Worm (Caenorhabditis elegans) whole organism, young adult: ENCODE measurements around the gene C16C8.14.

Source experiments
- B0019.2 ChIP-seq: fragments of 200-800 bp; sonication (Bioruptor generic); conservative IDR thresholded peaks from 2 replicates; pipeline ENCODE4 v1.3.6; 2022; ENCODE audit warnings: missing genetic modification reagents, missing genetic modification characterization, missing compliant biosample characterization
- B0035.1 ChIP-seq: sonication (generic microtip); optimal IDR thresholded peaks from 2 replicates; lab custom pipeline; 2016; ENCODE audit warnings: missing genetic modification characterization, mild to moderate bottlenecking, missing compliant biosample characterization, missing genotype, missing genetic modification reagents
- F22D6.2 ChIP-seq: sonication (generic microtip); optimal IDR thresholded peaks from 2 replicates; lab custom pipeline; 2016; ENCODE audit warnings: mild to moderate bottlenecking, missing genetic modification characterization, missing compliant biosample characterization
- F37B4.10 ChIP-seq: fragments of 200-800 bp; sonication (Bioruptor generic); IDR thresholded peaks from 2 replicates; pipeline ENCODE4 v1.3.6; 2022; ENCODE audit warnings: missing genetic modification characterization, missing compliant biosample characterization
- F39B2.1 ChIP-seq: fragments of 200-800 bp; sonication (Bioruptor generic); IDR thresholded peaks from 2 replicates; pipeline ENCODE4 v1.3.6; 2022; ENCODE audit warnings: missing genetic modification reagents, missing genetic modification characterization, missing compliant biosample characterization
- F57A8.1 ChIP-seq: fragments of 200-800 bp; sonication (Bioruptor generic); optimal IDR thresholded peaks from 2 replicates; lab custom pipeline; 2018; ENCODE audit warnings: mild to moderate bottlenecking, missing genetic modification characterization, moderate library complexity, missing compliant biosample characterization
- F57C9.4 ChIP-seq: sonication (generic microtip); optimal IDR thresholded peaks from 2 replicates; lab custom pipeline; 2017; ENCODE audit warnings: mild to moderate bottlenecking, missing genetic modification characterization, missing compliant biosample characterization
- K12H6.12 ChIP-seq: fragments of 200-800 bp; sonication (Bioruptor generic); optimal IDR thresholded peaks from 2 replicates; lab custom pipeline; 2018; ENCODE audit warnings: mild to moderate bottlenecking, missing genetic modification characterization, missing compliant biosample characterization
- T07F8.4 ChIP-seq: sonication (generic microtip); optimal IDR thresholded peaks from 2 replicates; lab custom pipeline; 2016; ENCODE audit warnings: mild to moderate bottlenecking, missing genetic modification characterization, moderate library complexity, missing compliant biosample characterization
- T26A5.8 ChIP-seq: sonication (generic microtip); optimal IDR thresholded peaks from 2 replicates; lab custom pipeline; 2016; ENCODE audit warnings: missing genetic modification characterization, missing compliant biosample characterization
- Y95B8A.8 ChIP-seq: fragments of 200-800 bp; sonication (Bioruptor generic); IDR thresholded peaks from 2 replicates; pipeline ENCODE4 v1.3.6; 2022; ENCODE audit warnings: missing genetic modification reagents, missing genetic modification characterization, missing compliant biosample characterization
- aptf-2 ChIP-seq: fragments of 200-800 bp; sonication (Bioruptor generic); conservative IDR thresholded peaks from 2 replicates; pipeline ENCODE4 v1.3.6; 2022; ENCODE audit warnings: missing genetic modification reagents, missing genetic modification characterization, missing compliant biosample characterization
- athp-1 ChIP-seq: sonication (generic microtip); optimal IDR thresholded peaks from 2 replicates; lab custom pipeline; 2017; ENCODE audit warnings: mild to moderate bottlenecking, missing genetic modification characterization, missing compliant biosample characterization
- attf-3 ChIP-seq: fragments of 200-800 bp; sonication (Bioruptor generic); conservative IDR thresholded peaks from 2 replicates; pipeline ENCODE4 v1.3.6; 2022; ENCODE audit warnings: missing genetic modification reagents, missing genetic modification characterization, missing compliant biosample characterization
- attf-5 ChIP-seq: fragments of 200-800 bp; sonication (Bioruptor generic); optimal IDR thresholded peaks from 2 replicates; lab custom pipeline; 2018; ENCODE audit warnings: mild to moderate bottlenecking, missing genetic modification characterization, missing compliant biosample characterization
- bed-2 ChIP-seq: fragments of 200-800 bp; sonication (Bioruptor generic); IDR thresholded peaks from 2 replicates; pipeline ENCODE4 v1.3.6; 2022; ENCODE audit warnings: missing genetic modification reagents, missing genetic modification characterization, missing compliant biosample characterization
- ceh-91 ChIP-seq: fragments of 200-800 bp; sonication (Bioruptor generic); IDR thresholded peaks from 2 replicates; pipeline ENCODE4 v1.3.6; 2022; ENCODE audit warnings: missing genetic modification reagents, missing genetic modification characterization, missing compliant biosample characterization
- chd-7 ChIP-seq: sonication (generic microtip); optimal IDR thresholded peaks from 2 replicates; lab custom pipeline; 2016; ENCODE audit warnings: mild to moderate bottlenecking, missing genetic modification characterization, moderate library complexity, missing compliant biosample characterization
- die-1 ChIP-seq: sonication (generic microtip); optimal IDR thresholded peaks from 2 replicates; lab custom pipeline; 2016; ENCODE audit warnings: missing genotype, mild to moderate bottlenecking, missing genetic modification characterization, missing compliant biosample characterization
- dox-1 ChIP-seq: fragments of 200-800 bp; sonication (Bioruptor generic); IDR thresholded peaks from 2 replicates; pipeline ENCODE4 v1.3.6; 2022; ENCODE audit warnings: missing genetic modification reagents, missing genetic modification characterization, missing compliant biosample characterization
- dpff-1 ChIP-seq: sonication (generic microtip); optimal IDR thresholded peaks from 2 replicates; lab custom pipeline; 2017; ENCODE audit warnings: mild to moderate bottlenecking, missing genetic modification characterization, missing compliant biosample characterization
- egl-44 ChIP-seq: fragments of 200-800 bp; sonication (Bioruptor generic); IDR thresholded peaks from 2 replicates; pipeline ENCODE4 v1.3.6; 2022; ENCODE audit warnings: missing genetic modification reagents, missing genetic modification characterization, missing compliant biosample characterization
- ekl-4 ChIP-seq: fragments of 200-800 bp; sonication (Bioruptor generic); IDR thresholded peaks from 2 replicates; pipeline ENCODE4 v1.3.6; 2022; ENCODE audit warnings: missing genetic modification reagents, missing genetic modification characterization, missing compliant biosample characterization
- ets-4 ChIP-seq: fragments of 200-800 bp; sonication (Bioruptor generic); optimal IDR thresholded peaks from 2 replicates; lab custom pipeline; 2018; ENCODE audit warnings: mild to moderate bottlenecking, missing genetic modification characterization, missing compliant biosample characterization
- fkh-3 ChIP-seq: sonication (generic microtip); optimal IDR thresholded peaks from 2 replicates; lab custom pipeline; 2016; ENCODE audit warnings: mild to moderate bottlenecking, missing genetic modification characterization, missing compliant biosample characterization
- hlh-12 ChIP-seq: sonication (generic microtip); optimal IDR thresholded peaks from 2 replicates; lab custom pipeline; 2016; ENCODE audit warnings: missing genetic modification characterization, missing compliant biosample characterization
- hmg-1.2 ChIP-seq: fragments of 200-800 bp; sonication (Bioruptor generic); IDR thresholded peaks from 2 replicates; pipeline ENCODE4 v1.3.6; 2022; ENCODE audit warnings: missing genetic modification reagents, missing genetic modification characterization, missing compliant biosample characterization
- hmg-20 ChIP-seq: fragments of 200-800 bp; sonication (Bioruptor generic); IDR thresholded peaks from 2 replicates; pipeline ENCODE4 v1.3.6; 2022; ENCODE audit warnings: missing genetic modification reagents, missing genetic modification characterization, missing compliant biosample characterization
- let-526 ChIP-seq: fragments of 200-800 bp; sonication (Bioruptor generic); IDR thresholded peaks from 2 replicates; pipeline ENCODE4 v1.3.6; 2022; ENCODE audit warnings: missing genetic modification reagents, missing genetic modification characterization, missing compliant biosample characterization
- let-607 ChIP-seq, 2 experiments: fragments of 200-800 bp in 1 of 2; sonication (Bioruptor generic) in 1 of 2; sonication (generic microtip) in 1 of 2; optimal IDR thresholded peaks; 2 replicates each; lab custom pipeline; 2016 to 2018; ENCODE audit warnings: mild to moderate bottlenecking in 2 of 2, missing compliant biosample characterization in 2 of 2, missing genetic modification characterization in 2 of 2, moderate library complexity in 2 of 2, missing genotype in 1 of 2
- lin-26 ChIP-seq: fragments of 200-800 bp; sonication (Bioruptor generic); IDR thresholded peaks from 2 replicates; pipeline ENCODE4 v1.3.6; 2022; ENCODE audit warnings: missing genetic modification reagents, missing genetic modification characterization, missing compliant biosample characterization
- lin-40 ChIP-seq: sonication (generic microtip); optimal IDR thresholded peaks from 2 replicates; lab custom pipeline; 2016; ENCODE audit warnings: missing genetic modification characterization, mild to moderate bottlenecking, missing compliant biosample characterization, missing genotype, missing genetic modification reagents
- lsl-1 ChIP-seq: fragments of 200-800 bp; sonication (Bioruptor generic); optimal IDR thresholded peaks from 2 replicates; lab custom pipeline; 2018; ENCODE audit warnings: mild to moderate bottlenecking, missing genetic modification characterization, moderate library complexity, missing compliant biosample characterization
- lsy-27 ChIP-seq: sonication (generic microtip); optimal IDR thresholded peaks from 2 replicates; lab custom pipeline; 2017; ENCODE audit warnings: missing genetic modification characterization, mild to moderate bottlenecking, missing compliant biosample characterization, antibody characterized with exemption, missing genotype, borderline replicate concordance; ENCODE audit not compliant: insufficient read depth
- madf-8 ChIP-seq: fragments of 200-800 bp; sonication (Bioruptor generic); conservative IDR thresholded peaks from 2 replicates; pipeline ENCODE4 v1.3.6; 2022; ENCODE audit warnings: missing genetic modification reagents, missing genetic modification characterization, missing compliant biosample characterization
- mes-4 ChIP-seq: sonication (generic microtip); optimal IDR thresholded peaks from 2 replicates; lab custom pipeline; 2016; ENCODE audit warnings: missing genotype, missing genetic modification characterization, missing compliant biosample characterization
- nfya-2 ChIP-seq: fragments of 200-800 bp; sonication (Bioruptor generic); IDR thresholded peaks from 2 replicates; pipeline ENCODE4 v1.3.6; 2022; ENCODE audit warnings: missing genetic modification reagents, missing genetic modification characterization, missing compliant biosample characterization
- nhr-179 ChIP-seq: sonication (generic microtip); optimal IDR thresholded peaks from 2 replicates; lab custom pipeline; 2016; ENCODE audit warnings: mild to moderate bottlenecking, missing genetic modification characterization, missing compliant biosample characterization
- rpc-1 ChIP-seq, 2 experiments: fragments of 150-350 bp in 1 of 2; sonication (generic microtip) in 1 of 2; optimal IDR thresholded peaks; 2 replicates each; lab custom pipeline; 2014 to 2018; ENCODE audit warnings: missing biosample characterization in 1 of 2, missing genetic modification characterization in 1 of 2, missing genetic modification reagents in 1 of 2, missing genotype in 1 of 2
- sdz-38 ChIP-seq: sonication (generic microtip); optimal IDR thresholded peaks from 2 replicates; lab custom pipeline; 2016; ENCODE audit warnings: missing genotype, missing genetic modification characterization, missing compliant biosample characterization
- snpc-1.1 ChIP-seq: sonication (generic microtip); optimal IDR thresholded peaks from 2 replicates; lab custom pipeline; 2017; ENCODE audit warnings: missing genetic modification characterization, mild to moderate bottlenecking, missing compliant biosample characterization, antibody characterized with exemption, moderate library complexity, missing genotype, missing genetic modification reagents; ENCODE audit not compliant: insufficient read depth
- sptf-2 ChIP-seq: fragments of 200-800 bp; sonication (Bioruptor generic); optimal IDR thresholded peaks from 2 replicates; lab custom pipeline; 2018; ENCODE audit warnings: mild to moderate bottlenecking, missing genetic modification characterization, missing compliant biosample characterization
- tbp1 ChIP-seq: fragments of 200-800 bp; sonication (Bioruptor generic); optimal IDR thresholded peaks from 2 replicates; lab custom pipeline; 2018; ENCODE audit warnings: mild to moderate bottlenecking, missing genetic modification characterization, missing compliant biosample characterization
- unc-62 ChIP-seq: fragments of 150-350 bp; optimal IDR thresholded peaks from 2 replicates; lab custom pipeline; 2014; ENCODE audit warnings: missing biosample characterization, missing genetic modification reagents, missing genetic modification characterization
- zim-3 ChIP-seq: sonication (generic microtip); optimal IDR thresholded peaks from 2 replicates; lab custom pipeline; 2017; ENCODE audit warnings: mild to moderate bottlenecking, missing genetic modification characterization, moderate library complexity, missing compliant biosample characterization
- ztf-26 ChIP-seq: sonication (generic microtip); optimal IDR thresholded peaks from 2 replicates; lab custom pipeline; 2017; ENCODE audit warnings: missing genetic modification characterization, missing compliant biosample characterization
- ztf-3 ChIP-seq: fragments of 200-800 bp; sonication (Bioruptor generic); optimal IDR thresholded peaks from 2 replicates; lab custom pipeline; 2018; ENCODE audit warnings: mild to moderate bottlenecking, missing genetic modification characterization, missing compliant biosample characterization
- ztf-6 ChIP-seq: fragments of 200-800 bp; sonication (Bioruptor generic); IDR thresholded peaks from 2 replicates; pipeline ENCODE4 v1.3.6; 2022; ENCODE audit warnings: missing genetic modification reagents, missing genetic modification characterization, missing compliant biosample characterization

C16C8.14 gene

ce11 chrII:3439244-3439698 is 10.3 kb upstream of the C16C8.14 start (continued):
- TF ChIP-seq hmg-1.2 (GFP tag; lab: Robert Waterston, UW) (peak; percentile 74), lsy-27 (no peak), lin-26 (GFP tag; lab: Robert Waterston, UW) (peak; percentile 96), lsl-1 (GFP tag; lab: Kevin White, UChicago) (peak; percentile 65), F37B4.10 (GFP tag; lab: Robert Waterston, UW) (no peak), snpc-1.1 (tag; lab: Kevin White, UChicago) (peak; percentile 7), ceh-91 (GFP tag; lab: Robert Waterston, UW) (0 out of 2 replicates have a peak, but pooled peaks have one; percentile 21), rpc-1 (optimal IDR thresholded peaks at IDR 0.05; lab: Kevin White, UChicago) (peak; percentile 90), rpc-1 (tag; optimal IDR thresholded peaks at IDR 0.05; lab: Kevin White, UChicago) (peak; percentile 87), bed-2 (no peak), unc-62 (GFP tag; lab: Kevin White, UChicago) (no peak), egl-44 (GFP tag; lab: Robert Waterston, UW) (peak; percentile 81; the same call in 1 of the 2 replicates), hlh-12 (no peak), T07F8.4 (tag; lab: Kevin White, UChicago) (peak; percentile 80), Y95B8A.8 (no peak), K12H6.12 (tag; lab: Kevin White, UChicago) (peak; percentile 44), nfya-2 (GFP tag; lab: Robert Waterston, UW) (no peak), ztf-3 (GFP tag; lab: Kevin White, UChicago) (peak; percentile 57), F57A8.1 (GFP tag; lab: Kevin White, UChicago) (peak; percentile 81), F22D6.2 (tag; lab: Kevin White, UChicago) (no peak), zim-3 (peak; percentile 71), dox-1 (GFP tag; lab: Robert Waterston, UW) (peak; percentile 92), dpff-1 (tag; lab: Kevin White, UChicago) (no peak), ztf-26 (peak; percentile 84), let-526 (GFP tag; lab: Robert Waterston, UW) (peak; percentile 40; the same call in 1 of the 2 replicates), B0019.2 (GFP tag; lab: Robert Waterston, UW) (peak; percentile 49; the same call in 1 of the 2 replicates), fkh-3 (tag; lab: Kevin White, UChicago) (no peak), ekl-4 (peak; percentile 75), F57C9.4 (tag; lab: Kevin White, UChicago) (no peak), madf-8 (GFP tag; lab: Robert Waterston, UW) (no peak), ztf-6 (GFP tag; lab: Robert Waterston, UW) (no peak), let-607 (tag; optimal IDR thresholded peaks at IDR 0.05; lab: Kevin White, UChicago) (peak; percentile 25 to 54), lin-40 (tag; lab: Kevin White, UChicago) (no peak), attf-3 (GFP tag; lab: Robert Waterston, UW) (no peak), sdz-38 (tag; lab: Kevin White, UChicago) (no peak), attf-5 (peak; percentile 55), tbp1 (peak; percentile 97), athp-1 (tag; lab: Kevin White, UChicago) (peak; percentile 74), T26A5.8 (tag; lab: Kevin White, UChicago) (peak; percentile 52), B0035.1 (tag; lab: Kevin White, UChicago) (peak; percentile 27), mes-4 (tag; lab: Kevin White, UChicago) (peak; percentile 40), chd-7 (tag; lab: Kevin White, UChicago) (peak; percentile 70), F39B2.1 (GFP tag; lab: Robert Waterston, UW) (no peak), aptf-2 (GFP tag; lab: Robert Waterston, UW) (peak; percentile 43; the same call in 1 of the 2 replicates), sptf-2 (GFP tag; lab: Kevin White, UChicago) (peak; percentile 73), ets-4 (peak; percentile 33), die-1 (tag; lab: Kevin White, UChicago) (peak; percentile 80), nhr-179 (no peak), hmg-20 (peak; percentile 63; the same call in 1 of the 2 replicates)
